Fruit fly (Drosophila melanogaster) Kc167 (cell line): ENCODE measurements around the gene RpL27.

Experiments
- Sin3A ChIP-seq: fragments of >200 bp; optimal IDR thresholded peaks from 2 replicates; lab custom pipeline; 2018; ENCODE audit warnings: missing external identifiers
- insv ChIP-seq: fragments of >200 bp; optimal IDR thresholded peaks from 3 replicates; lab custom pipeline; 2018; ENCODE audit warnings: missing external identifiers

- TF ChIP-seq insv (lab: Kevin White, UChicago) (no peak), Sin3A (no peak)
Measured at dm6 chr3R:25651414-25651813, 33.4 kb downstream of the RpL27 start.
